Worm (Caenorhabditis elegans) whole organism, L1 larva: Measurements from ENCODE around the gene Y56A3A.33.

Source experiments
- C04F5.9 ChIP-seq: sonication (generic microtip); optimal IDR thresholded peaks from 2 replicates; lab custom pipeline; 2016; ENCODE audit warnings: missing genetic modification characterization, missing compliant biosample characterization
- F16B12.6 ChIP-seq: fragments of 150-350 bp; optimal IDR thresholded peaks from 2 replicates; lab custom pipeline; 2014; ENCODE audit warnings: missing biosample characterization, missing genetic modification characterization
- egl-27 ChIP-seq, 2 experiments: fragments of 150-350 bp in 1 of 2; sonication (generic microtip); optimal IDR thresholded peaks; 3 replicates each; lab custom pipeline; 2017 to 2018; ENCODE audit warnings: missing biosample characterization in 2 of 2, missing genetic modification characterization in 2 of 2, missing genetic modification reagents in 2 of 2
- lin-13 ChIP-seq: fragments of 150-350 bp; optimal IDR thresholded peaks from 2 replicates; lab custom pipeline; 2014; ENCODE audit warnings: missing biosample characterization, missing genetic modification reagents, missing genetic modification characterization
- skn-1 ChIP-seq: fragments of 150-350 bp; optimal IDR thresholded peaks from 2 replicates; lab custom pipeline; 2014; ENCODE audit warnings: missing biosample characterization, missing genetic modification characterization
- unc-130 ChIP-seq: fragments of 150-350 bp; optimal IDR thresholded peaks from 2 replicates; lab custom pipeline; 2017; ENCODE audit warnings: missing biosample characterization, missing genetic modification characterization, inconsistent platforms
- unc-30 ChIP-seq: sonication (generic microtip); optimal IDR thresholded peaks from 2 replicates; lab custom pipeline; 2017; ENCODE audit warnings: missing biosample characterization, missing genetic modification characterization
- unc-62 ChIP-seq: fragments of 150-350 bp; optimal IDR thresholded peaks from 2 replicates; lab custom pipeline; 2014; ENCODE audit warnings: missing biosample characterization, missing genetic modification reagents, missing genetic modification characterization
- ztf-4 ChIP-seq: fragments of 150-350 bp; optimal IDR thresholded peaks from 2 replicates; lab custom pipeline; 2014; ENCODE audit warnings: missing biosample characterization, missing genetic modification characterization

ce11 chrIII:11951111-11951510 is 51.6 kb downstream of the Y56A3A.33 start:
- TF ChIP-seq ztf-4 (tag; lab: Kevin White, UChicago) (no peak), unc-30 (tag; lab: Kevin White, UChicago) (no peak), unc-130 (tag; lab: Kevin White, UChicago) (no peak), C04F5.9 (no peak), lin-13 (GFP tag; lab: Kevin White, UChicago) (no peak), F16B12.6 (tag; lab: Kevin White, UChicago) (no peak), egl-27 (tag; optimal IDR thresholded peaks at IDR 0.05; lab: Kevin White, UChicago) (no peak), skn-1 (no peak), unc-62 (GFP tag; lab: Kevin White, UChicago) (no peak)
